Fruit fly (Drosophila melanogaster): ENCODE results near the gene CG3164.
A peak's percentile ranks its signal among the peaks of the same experiment; 100 is the strongest.

The CG3164 gene

DNA sequence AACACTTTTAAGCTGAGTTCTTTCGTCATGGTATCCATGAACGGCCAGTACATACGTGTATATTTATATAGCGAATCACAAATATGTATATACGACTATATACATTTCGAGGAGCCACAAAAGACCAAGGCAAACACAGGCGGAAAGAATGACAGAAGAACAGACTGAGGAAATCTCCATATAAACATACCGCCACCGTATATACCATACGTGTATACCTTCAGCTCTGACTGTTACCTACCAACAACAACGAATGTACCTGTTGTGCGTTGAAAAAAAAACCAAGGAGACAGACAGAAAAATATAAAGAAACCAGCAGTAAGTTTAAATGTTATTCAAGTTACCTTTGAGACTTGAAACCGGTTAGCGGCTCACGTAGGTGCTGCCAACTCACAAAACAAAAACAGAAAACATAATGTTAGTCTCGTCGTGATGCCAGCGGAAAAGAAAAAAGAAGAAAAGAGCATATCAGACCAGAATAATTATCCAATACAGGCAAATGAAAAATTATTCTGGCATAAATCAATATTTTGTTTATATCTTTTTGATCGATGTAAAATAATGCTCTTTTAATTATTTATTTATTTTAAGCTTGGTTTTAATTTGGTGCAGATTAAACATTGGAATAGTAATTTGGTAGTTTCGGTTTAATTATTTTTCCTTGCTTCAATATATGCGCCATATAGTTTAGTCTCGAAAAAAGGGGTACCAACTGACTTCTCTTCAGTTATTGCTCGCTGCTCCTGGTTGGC lies 41.1 kb upstream of the CG3164 start (continued):
- TF ChIP-seq sens-2 (GFP tag; IDR thresholded peaks at IDR 0.05) = no peak
- no peak for TF ChIP-seq fd3F (GFP tag; optimal IDR thresholded peaks at IDR 0.05)
- TF ChIP-seq ap (GFP tag; IDR thresholded peaks at IDR 0.05) = no peak
- peak; percentile 31 for TF ChIP-seq CG12769 (tag; optimal IDR thresholded peaks at IDR 0.05)
- no peak for TF ChIP-seq zen (tag; optimal IDR thresholded peaks at IDR 0.05)
- TF ChIP-seq zf30C (GFP tag; optimal IDR thresholded peaks at IDR 0.05) = no peak
- peak; percentile 46 for TF ChIP-seq lab (GFP tag; optimal IDR thresholded peaks at IDR 0.05)
- TF ChIP-seq aop (GFP tag; IDR thresholded peaks at IDR 0.05) = no peak
- no peak for TF ChIP-seq Sry-β (GFP tag; optimal IDR thresholded peaks at IDR 0.05)
- TF ChIP-seq CG6791 (GFP tag; IDR thresholded peaks at IDR 0.05; ENCODE audit: partially characterized antibody) = no peak
- TF ChIP-seq insv (GFP tag; optimal IDR thresholded peaks at IDR 0.05) = no peak
- TF ChIP-seq CG9797 (GFP tag; optimal IDR thresholded peaks at IDR 0.05) = no peak
- TF ChIP-seq gt (GFP tag; IDR thresholded peaks at IDR 0.05) = no peak
- TF ChIP-seq Hr39 (optimal IDR thresholded peaks at IDR 0.05) = no peak
- TF ChIP-seq D (optimal IDR thresholded peaks at IDR 0.05) = no peak
- no peak for TF ChIP-seq D (GFP tag; optimal IDR thresholded peaks at IDR 0.05)
- TF ChIP-seq CG15269 (tag; optimal IDR thresholded peaks at IDR 0.05) = peak; percentile 90
- TF ChIP-seq Poxn (GFP tag; IDR thresholded peaks at IDR 0.05) = no peak
- no peak for TF ChIP-seq Chrac-16 (GFP tag; optimal IDR thresholded peaks at IDR 0.05)
- TF ChIP-seq ewg (GFP tag; optimal IDR thresholded peaks at IDR 0.05) = no peak
- TF ChIP-seq CG3995 (GFP tag; optimal IDR thresholded peaks at IDR 0.05) = no peak
- no peak for TF ChIP-seq Ssrp (tag; optimal IDR thresholded peaks at IDR 0.05)
- no peak for TF ChIP-seq Hr3 (GFP tag; optimal IDR thresholded peaks at IDR 0.05)
- TF ChIP-seq Ets65A (GFP tag) = no peak
- no peak for TF ChIP-seq CG13287 (GFP tag; IDR thresholded peaks at IDR 0.05; ENCODE audit: partially characterized antibody)
- no peak for TF ChIP-seq CG1603 (tag; optimal IDR thresholded peaks at IDR 0.05)
- TF ChIP-seq CG8281 (tag; optimal IDR thresholded peaks at IDR 0.05) = peak; percentile 22
- TF ChIP-seq gsb (GFP tag; IDR thresholded peaks at IDR 0.05) = no peak
- no peak for TF ChIP-seq CG14050 (GFP tag; IDR thresholded peaks at IDR 0.05)
- TF ChIP-seq CG3407 (GFP tag; optimal IDR thresholded peaks at IDR 0.05) = no peak
- no peak for TF ChIP-seq Dref (GFP tag; IDR thresholded peaks at IDR 0.05)
- TF ChIP-seq CG1602 (GFP tag; optimal IDR thresholded peaks at IDR 0.05) = no peak
- no peak for TF ChIP-seq E2f1 (GFP tag; IDR thresholded peaks at IDR 0.05)
- TF ChIP-seq CG9727 (GFP tag; optimal IDR thresholded peaks at IDR 0.05) = no peak
- no peak for TF ChIP-seq CG9876 (GFP tag; optimal IDR thresholded peaks at IDR 0.05)
- no peak for TF ChIP-seq NfI (GFP tag; optimal IDR thresholded peaks at IDR 0.05)
- TF ChIP-seq Doc3 (GFP tag; IDR thresholded peaks at IDR 0.05; ENCODE audit: partially characterized antibody) = no peak
- TF ChIP-seq eyg (GFP tag; optimal IDR thresholded peaks at IDR 0.05) = no peak
- no peak for TF ChIP-seq seq (GFP tag; IDR thresholded peaks at IDR 0.05)
- no peak for TF ChIP-seq CG32772 (GFP tag; IDR thresholded peaks at IDR 0.05)
- peak; percentile 13 for TF ChIP-seq CG17568 (GFP tag; optimal IDR thresholded peaks at IDR 0.05)
- no peak for TF ChIP-seq klu (GFP tag; IDR thresholded peaks at IDR 0.05)
- TF ChIP-seq bab2 (GFP tag; optimal IDR thresholded peaks at IDR 0.05) = no peak
- TF ChIP-seq mam (GFP tag; optimal IDR thresholded peaks at IDR 0.05) = no peak
- no peak for TF ChIP-seq CG12236 (GFP tag; optimal IDR thresholded peaks at IDR 0.05)
- no peak for TF ChIP-seq CG17912 (GFP tag; optimal IDR thresholded peaks at IDR 0.05)
- TF ChIP-seq Lpt (GFP tag; optimal IDR thresholded peaks at IDR 0.05) = no peak
- TF ChIP-seq CG15011 (GFP tag; optimal IDR thresholded peaks at IDR 0.05) = no peak
- no peak for TF ChIP-seq CG6765 (GFP tag; optimal IDR thresholded peaks at IDR 0.05)
- TF ChIP-seq Max (GFP tag; optimal IDR thresholded peaks at IDR 0.05) = no peak
- no peak for TF ChIP-seq CG9215 (GFP tag; IDR thresholded peaks at IDR 0.05)

All from whole organism, embryonic.